Worm (Caenorhabditis elegans) whole organism, young adult: Measurements from ENCODE around the gene C26B2.7.

Experiments
- F23B12.7 ChIP-seq: sonication (generic microtip); optimal IDR thresholded peaks from 2 replicates; lab custom pipeline; 2017; ENCODE audit warnings: missing genetic modification characterization, mild to moderate bottlenecking, missing compliant biosample characterization, antibody characterized with exemption, moderate library complexity; ENCODE audit not compliant: insufficient read depth
- F52B5.7 ChIP-seq: sonication (generic microtip); optimal IDR thresholded peaks from 2 replicates; lab custom pipeline; 2016; ENCODE audit warnings: mild to moderate bottlenecking, missing genetic modification characterization, missing compliant biosample characterization
- F55B11.4 ChIP-seq: sonication (generic microtip); optimal IDR thresholded peaks from 2 replicates; lab custom pipeline; 2016; ENCODE audit warnings: missing compliant biosample characterization, missing genetic modification characterization, borderline replicate concordance; ENCODE audit not compliant: insufficient read depth
- ama-1 ChIP-seq, 3 experiments: fragments of 150-350 bp in 1 of 3; sonication (generic microtip) in 2 of 3; optimal IDR thresholded peaks; 2 replicates each; lab custom pipeline; 2014 to 2018; ENCODE audit warnings: missing biosample characterization in 2 of 3, missing genetic modification characterization in 2 of 3, missing genetic modification reagents in 2 of 3
- ceh-91 ChIP-seq: fragments of 200-800 bp; sonication (Bioruptor generic); IDR thresholded peaks from 2 replicates; pipeline ENCODE4 v1.3.6; 2022; ENCODE audit warnings: missing genetic modification reagents, missing genetic modification characterization, missing compliant biosample characterization
- hrde-1 ChIP-seq: sonication (generic microtip); optimal IDR thresholded peaks from 2 replicates; lab custom pipeline; 2016; ENCODE audit warnings: missing genetic modification characterization, mild to moderate bottlenecking, missing compliant biosample characterization, moderate library complexity, missing genotype, missing genetic modification reagents, borderline replicate concordance
- xnd-1 ChIP-seq: sonication (generic microtip); optimal IDR thresholded peaks from 2 replicates; lab custom pipeline; 2016; ENCODE audit warnings: missing genotype, missing genetic modification reagents, missing genetic modification characterization, missing compliant biosample characterization

DNA sequence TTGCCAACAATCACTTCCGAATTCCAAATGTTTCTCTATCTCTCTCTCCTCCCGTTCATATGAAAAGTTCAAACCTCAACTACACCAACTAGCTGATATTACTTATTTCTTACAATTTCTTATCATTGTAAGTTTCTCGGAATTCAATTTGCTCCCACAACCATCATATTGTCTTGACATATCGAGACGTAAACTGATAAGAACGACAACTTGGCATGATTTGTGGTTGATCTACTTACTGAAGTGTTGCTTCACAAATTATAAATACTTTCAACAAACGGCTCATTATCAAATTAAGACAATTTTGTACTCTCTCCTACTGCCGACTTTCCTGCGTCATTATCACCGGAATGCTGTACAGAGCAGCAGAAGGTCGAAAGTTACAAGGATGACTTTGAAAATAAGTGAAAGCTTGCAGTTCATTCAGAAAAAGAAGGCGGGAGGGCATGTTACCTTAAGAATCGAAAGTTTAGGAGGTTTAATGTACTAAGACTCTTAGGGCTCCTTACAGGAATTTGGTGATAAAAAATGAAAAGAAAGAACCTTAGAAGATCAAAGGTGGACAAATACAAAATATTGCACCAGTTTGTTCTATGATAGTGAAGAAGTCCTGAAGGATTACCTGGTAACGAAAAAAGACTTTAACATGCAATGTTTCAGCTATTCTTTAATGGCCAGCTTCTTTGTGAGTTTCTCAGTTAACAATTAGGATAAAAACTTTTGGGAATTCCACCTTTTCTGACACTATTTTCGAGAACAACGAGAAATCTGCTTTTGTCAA, 16.3 kb downstream of the C26B2.7 start:
- TF ChIP-seq ceh-91 (GFP tag; lab: Robert Waterston, UW) (no peak), F52B5.7 (no peak), F23B12.7 (no peak), ama-1 (optimal IDR thresholded peaks at IDR 0.05; lab: Kevin White, UChicago) (no peak), ama-1 (GFP tag; optimal IDR thresholded peaks at IDR 0.05; lab: Kevin White, UChicago) (no peak), F55B11.4 (tag; lab: Kevin White, UChicago) (no peak), xnd-1 (tag; lab: Kevin White, UChicago) (no peak), hrde-1 (tag; lab: Kevin White, UChicago) (no peak)
